Fruit fly (Drosophila melanogaster) S2 (cell line): ENCODE results near the gene CG32573.
A peak's percentile ranks its signal among the peaks of the same experiment; 100 is the strongest.

ENCODE experiments used
- CG8478 ChIP-seq: fragments of >200 bp; optimal IDR thresholded peaks from 2 replicates; lab custom pipeline; 2018
- CTCF ChIP-seq, 2 experiments: fragments of >200 bp; optimal IDR thresholded peaks; 2 replicates each; lab custom pipeline; 2018

The CG32573 gene

DNA sequence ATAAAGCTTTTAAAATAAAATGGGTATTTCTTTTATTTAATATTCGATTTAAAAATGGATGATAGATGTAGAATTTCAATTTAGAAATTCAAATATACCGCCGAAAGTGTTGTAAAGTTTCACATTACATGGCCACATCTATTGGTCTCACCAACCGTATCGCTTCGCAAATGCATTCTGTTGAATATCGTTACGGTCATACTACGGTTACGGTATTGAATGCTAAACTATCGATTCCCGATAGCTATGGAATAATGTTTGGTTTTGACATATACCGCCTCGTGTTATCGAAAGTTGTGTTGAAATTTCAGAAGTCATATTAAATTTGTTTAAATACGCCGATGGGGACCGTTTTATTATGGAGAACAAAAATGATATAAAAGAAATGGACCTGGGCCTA, at the start of gene CG32573, which contains the start of gene CG42512:
Gene CG32573 (plus strand): TSS at position 279 of the 400 bp plus-strand sequence.
Gene CG42512 (plus strand): TSS at position 279 of the 400 bp plus-strand sequence.
- TF ChIP-seq CG8478 = no peak
- no peak for TF ChIP-seq CTCF (optimal IDR thresholded peaks at IDR 0.05; lab: Kevin White, UChicago)

DNA sequence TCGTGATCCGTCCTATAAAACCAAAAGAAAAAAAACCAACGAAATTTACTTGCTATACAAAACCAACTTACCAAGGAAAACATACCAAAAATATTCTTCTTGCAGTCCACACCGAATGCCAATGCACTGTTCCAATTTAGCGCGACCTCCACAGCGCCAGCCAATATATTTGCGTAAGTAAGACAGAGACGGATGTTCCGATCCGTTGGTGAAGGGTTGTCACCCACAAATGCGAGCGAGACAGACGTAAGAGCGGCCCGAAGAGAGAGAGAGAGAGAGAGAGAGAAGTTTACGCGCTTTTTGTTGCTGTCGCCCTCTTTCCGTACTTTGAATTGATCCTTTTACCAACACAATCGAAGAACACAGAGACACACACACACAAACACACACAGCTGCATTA, 43.3 kb upstream of the CG32573 start:
- no peak for TF ChIP-seq CTCF (optimal IDR thresholded peaks at IDR 0.05; lab: Kevin White, UChicago)
- TF ChIP-seq CG8478 = no peak

DNA sequence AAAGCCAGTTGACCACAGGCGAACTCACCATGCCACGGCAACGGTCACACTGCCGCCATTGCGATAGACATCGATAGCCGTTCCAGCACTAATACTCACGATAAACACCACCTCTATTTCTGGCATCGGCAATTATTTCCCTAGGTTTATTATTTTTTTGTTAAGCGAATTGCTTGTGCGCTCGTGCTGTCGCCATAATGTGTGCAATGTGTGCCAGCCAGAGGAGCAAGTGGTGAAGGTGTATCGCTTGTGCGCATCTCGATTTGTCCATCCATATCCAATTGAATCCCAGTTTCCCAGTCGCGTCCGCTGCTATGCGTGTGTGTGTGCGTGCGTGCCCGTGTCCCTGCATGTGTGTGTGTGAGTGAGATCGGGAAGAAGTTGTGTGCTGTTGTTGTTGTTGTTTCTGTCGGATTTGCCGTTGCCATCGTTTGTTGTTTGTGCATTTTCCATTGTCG, 40.5 kb upstream of the CG32573 start, which contains the start of gene mbt:
Gene mbt (plus strand): TSS at position 85 of the 458 bp plus-strand sequence.
- TF ChIP-seq CG8478 (no peak), CTCF (optimal IDR thresholded peaks at IDR 0.05; lab: Kevin White, UChicago) (peak; percentile 9 to 31)

DNA sequence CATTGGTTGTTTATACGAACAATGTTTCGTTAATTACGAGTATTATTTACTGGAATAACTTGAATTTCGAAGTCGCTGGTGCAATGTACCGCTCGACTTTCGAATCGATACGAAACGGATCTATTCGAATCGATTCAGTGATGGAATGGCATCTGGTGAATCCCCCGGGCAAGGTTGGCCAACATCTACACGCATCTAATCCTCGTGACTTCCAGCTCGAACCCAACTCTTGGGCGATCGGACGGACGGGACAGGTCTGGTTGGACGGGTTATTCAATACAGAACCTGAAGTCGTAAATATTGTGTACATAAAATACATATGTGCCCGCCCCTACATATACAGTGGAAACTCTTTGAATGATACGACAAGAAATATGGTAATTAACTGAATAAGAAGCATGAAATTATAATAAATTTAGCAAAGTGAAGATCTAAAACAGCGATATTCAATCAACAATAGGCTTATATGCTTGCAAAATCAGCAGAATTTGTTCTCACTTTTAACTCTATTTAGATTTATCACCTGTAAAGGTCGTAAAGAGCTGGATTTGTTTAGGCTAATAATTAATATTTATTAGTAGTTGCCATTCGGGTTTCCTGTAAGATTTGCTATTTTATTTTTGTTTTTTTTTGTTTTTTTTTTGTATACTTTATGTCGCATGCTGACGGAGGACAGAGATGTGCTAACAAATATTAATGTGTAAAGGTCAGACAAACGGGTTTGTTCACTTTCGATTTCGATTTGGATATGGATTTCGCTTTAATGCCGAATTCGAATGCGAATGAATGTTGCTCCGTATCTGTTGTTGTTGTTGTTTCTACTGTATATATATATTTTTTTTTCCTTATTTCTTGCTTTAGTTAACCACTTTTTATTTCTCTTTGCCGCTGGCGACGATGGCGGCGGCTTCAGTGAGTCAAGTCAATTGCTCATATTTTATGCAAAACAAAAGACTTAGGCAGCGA, 34.1 kb upstream of the CG32573 start:
- TF ChIP-seq CTCF (optimal IDR thresholded peaks at IDR 0.05; lab: Kevin White, UChicago) = no peak
- no peak for TF ChIP-seq CG8478

DNA sequence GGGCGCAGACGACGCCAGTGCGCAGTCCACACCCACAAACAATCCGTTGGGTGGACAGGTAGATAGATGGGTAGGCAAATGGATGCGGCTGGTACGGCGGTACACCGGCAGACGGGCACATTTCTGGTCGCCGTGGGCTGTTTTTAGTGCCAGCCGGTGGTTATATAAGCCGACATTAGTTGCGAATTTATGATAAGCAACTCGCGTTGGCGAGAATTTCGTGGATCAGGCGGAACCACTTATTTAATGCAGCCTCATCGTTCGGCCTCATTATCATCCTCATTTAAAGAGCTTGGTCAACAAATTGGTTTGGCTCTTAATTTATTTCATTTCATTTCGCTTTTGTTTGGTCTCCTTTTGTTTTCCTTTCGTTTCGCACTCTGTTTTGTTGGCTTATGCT, 32.5 kb upstream of the CG32573 start:
- TF ChIP-seq CG8478 (no peak), CTCF (optimal IDR thresholded peaks at IDR 0.05; lab: Kevin White, UChicago) (no peak)

DNA sequence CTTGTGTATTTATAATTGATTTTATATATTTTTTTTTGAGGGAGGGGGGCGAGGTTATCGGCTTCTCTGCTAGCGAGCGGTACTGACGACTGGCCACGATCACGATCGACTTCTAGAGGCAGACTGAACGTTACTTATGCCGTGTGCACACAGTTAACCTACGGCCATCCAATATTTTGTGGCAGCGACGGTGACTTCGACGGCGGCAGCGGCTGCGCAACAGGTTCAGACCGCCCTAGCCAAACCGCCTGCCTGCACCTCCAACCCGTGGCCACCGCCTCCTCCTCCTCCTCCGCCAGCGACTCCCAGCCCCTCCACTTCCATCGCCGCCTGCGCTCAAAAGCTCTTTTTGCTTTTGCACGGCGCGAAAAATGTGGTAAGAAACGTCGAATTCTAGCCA, 29.7 kb upstream of the CG32573 start, which contains the start of gene CG9782:
Gene CG9782 (minus strand): TSS at position 128 of the 400 bp plus-strand sequence.
- TF ChIP-seq CTCF (optimal IDR thresholded peaks at IDR 0.05; lab: Kevin White, UChicago) (no peak), CG8478 (no peak)

DNA sequence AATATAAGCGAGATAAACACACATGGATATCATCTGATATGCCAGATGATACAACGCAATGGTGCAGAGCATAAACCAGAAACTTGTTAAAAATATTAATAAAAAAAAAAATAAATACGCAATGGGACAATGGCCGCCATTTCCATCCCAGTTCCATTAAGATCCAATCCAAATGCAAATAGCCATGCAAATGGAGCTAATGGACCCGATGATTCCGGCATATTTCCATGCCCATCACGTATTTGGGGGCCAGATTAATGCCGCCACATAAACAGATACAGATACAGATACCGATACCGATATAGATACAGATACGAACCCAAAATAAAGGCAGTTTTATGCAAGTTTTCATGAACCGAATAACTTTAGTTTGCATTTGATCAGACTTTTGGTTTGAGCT, 27.7 kb upstream of the CG32573 start:
- no peak for TF ChIP-seq CTCF (optimal IDR thresholded peaks at IDR 0.05; lab: Kevin White, UChicago)
- TF ChIP-seq CG8478 = no peak

DNA sequence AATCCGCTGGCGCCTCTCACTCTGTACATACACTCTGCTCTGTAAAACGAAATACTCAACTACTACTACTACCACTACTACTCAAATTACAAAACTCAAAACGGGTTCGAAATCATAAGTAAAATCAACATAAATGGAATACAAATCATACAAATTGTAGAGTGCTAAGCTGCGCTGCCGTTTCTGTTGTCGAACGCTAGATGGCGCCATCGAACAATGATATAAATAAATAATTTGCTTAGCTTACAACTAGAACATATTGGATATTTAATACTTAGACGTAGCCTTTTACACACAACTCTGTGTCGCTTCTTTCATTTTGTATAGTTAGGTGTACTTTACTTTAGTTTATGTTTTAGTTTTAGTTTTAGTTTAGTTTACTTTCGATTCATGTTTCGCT, 26.7 kb upstream of the CG32573 start:
- TF ChIP-seq CTCF (optimal IDR thresholded peaks at IDR 0.05; lab: Kevin White, UChicago) (peak; percentile 66 to 73), CG8478 (no peak)

DNA sequence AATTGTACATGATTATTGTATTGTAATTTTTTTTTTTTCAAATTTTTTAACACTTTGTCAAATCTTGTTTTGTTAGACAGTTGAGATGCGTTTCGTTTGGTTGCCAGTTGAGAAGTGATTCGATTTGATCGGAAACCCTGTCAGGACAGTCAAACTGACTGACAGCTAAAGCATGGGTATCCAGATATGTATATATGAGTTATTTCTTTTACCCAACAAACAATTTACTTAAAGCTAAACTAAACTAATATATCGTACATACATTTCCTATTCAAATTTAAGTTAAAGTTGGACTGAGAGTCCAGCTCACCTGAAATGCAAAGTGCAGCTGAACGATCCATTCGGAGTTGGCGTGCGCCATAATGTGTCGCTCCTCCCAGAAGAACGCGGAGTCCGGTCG, 19.0 kb upstream of the CG32573 start, which contains the start of gene CG9777:
Gene CG9777 (minus strand): TSS at position 101 of the 400 bp plus-strand sequence.
- no peak for TF ChIP-seq CTCF (optimal IDR thresholded peaks at IDR 0.05; lab: Kevin White, UChicago)
- no peak for TF ChIP-seq CG8478

DNA sequence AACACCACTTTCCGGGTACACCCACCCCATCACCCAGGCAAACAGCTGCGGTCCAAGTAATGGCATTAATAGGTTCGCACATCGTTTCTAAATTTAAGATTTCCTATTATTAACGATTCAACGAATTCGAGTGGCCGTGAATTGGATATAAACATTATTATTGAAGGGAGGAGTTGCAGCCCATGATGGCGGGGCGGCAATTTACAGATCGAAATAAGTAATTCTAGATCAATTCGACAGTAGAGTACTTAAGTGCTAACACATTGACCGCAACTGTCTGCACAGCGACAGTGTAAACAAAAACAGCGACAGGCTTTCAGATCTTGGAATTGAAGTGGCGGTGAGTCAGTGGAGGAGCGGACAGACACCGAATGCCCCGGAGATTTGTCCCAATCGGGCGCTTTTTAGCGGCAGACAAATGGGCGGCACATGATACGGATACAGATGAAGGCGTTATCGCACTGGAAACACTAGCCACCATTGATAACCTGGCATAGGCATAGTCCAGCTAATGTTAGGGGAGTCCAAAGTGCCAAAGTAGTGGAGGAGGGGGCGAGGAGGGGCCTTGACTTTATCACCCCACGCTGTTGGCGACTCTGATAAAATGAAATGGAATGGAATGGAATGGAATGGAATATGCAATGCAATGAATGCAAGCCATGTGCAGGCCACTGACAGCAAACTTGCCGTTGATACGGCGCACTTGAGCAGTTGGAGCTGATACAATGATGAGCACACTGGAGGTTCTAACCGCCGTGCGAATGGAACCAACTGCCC, 17.8 kb upstream of the CG32573 start:
- TF ChIP-seq CTCF (optimal IDR thresholded peaks at IDR 0.05; lab: Kevin White, UChicago) (no peak), CG8478 (no peak)

DNA sequence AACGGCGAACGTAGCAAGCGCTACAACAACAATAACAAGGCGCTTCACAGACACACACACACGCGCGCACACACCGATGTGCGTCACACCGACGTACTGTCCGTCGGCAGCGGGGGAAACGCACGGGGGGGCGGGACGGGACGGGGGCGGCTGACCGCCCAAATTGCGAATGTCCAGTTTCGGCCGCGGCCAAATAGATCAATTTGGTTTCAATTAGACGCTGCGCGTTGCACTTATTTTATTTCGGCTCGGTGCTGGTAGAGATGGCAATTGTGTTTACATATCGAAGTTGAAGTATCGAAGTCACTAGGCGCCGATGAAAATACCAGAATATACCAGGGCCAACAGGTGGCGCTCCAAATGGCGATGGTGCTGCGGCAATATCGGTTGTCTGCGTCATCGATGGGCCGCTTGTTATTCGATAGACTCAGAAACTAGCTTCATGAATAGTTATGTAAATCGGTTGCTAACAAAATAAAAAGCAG, 14.0 kb upstream of the CG32573 start, which contains the start of gene Rok:
Gene Rok (minus strand): TSS at position 309 of the 485 bp plus-strand sequence.
- TF ChIP-seq CG8478 (no peak), CTCF (optimal IDR thresholded peaks at IDR 0.05; lab: Kevin White, UChicago) (peak; percentile 91 to 94)

DNA sequence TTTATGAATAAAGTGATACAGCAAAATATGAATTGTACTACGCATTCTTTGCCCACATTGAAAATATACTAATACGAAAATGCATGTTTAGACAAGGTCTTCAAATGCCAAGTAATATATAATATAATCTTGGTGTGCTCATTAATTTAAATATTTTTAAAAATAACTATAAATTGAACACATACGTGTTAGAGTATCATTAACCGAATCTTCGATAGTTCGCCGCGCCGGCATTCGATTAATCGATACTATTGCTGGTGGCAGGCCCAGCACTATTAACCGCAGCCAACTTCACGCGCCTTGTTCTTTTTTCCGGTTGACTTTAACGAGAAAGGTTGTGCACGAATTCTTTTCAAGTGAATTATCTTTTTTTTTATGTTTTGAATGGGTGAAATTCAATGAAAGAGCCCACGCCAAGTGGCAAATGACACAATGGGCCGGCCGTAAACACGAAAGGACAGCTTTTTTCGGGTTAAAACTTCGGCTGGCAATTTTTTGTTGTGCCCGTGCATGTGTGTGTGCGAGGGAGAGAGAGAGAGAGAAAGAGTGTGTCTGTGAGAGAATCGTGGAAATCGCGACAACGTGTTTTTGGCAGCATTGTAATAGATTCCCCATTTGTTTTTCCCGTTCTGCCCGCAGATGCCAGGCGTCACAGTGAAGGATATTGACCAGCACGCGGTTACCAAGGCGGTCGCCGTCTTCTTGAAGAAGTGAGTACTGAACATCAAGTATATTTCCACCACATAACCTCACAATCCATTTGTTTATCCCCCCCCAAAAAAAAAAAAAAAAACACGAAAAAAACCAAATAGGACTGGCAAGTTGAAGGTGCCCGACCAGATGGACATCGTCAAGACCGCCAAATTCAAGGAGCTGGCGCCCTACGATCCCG, 13.3 kb upstream of the CG32573 start, which contains the start of gene RpS19a:
Gene RpS19a (plus strand): TSS at position 301 of the 892 bp plus-strand sequence.
- no peak for TF ChIP-seq CTCF (optimal IDR thresholded peaks at IDR 0.05; lab: Kevin White, UChicago)
- no peak for TF ChIP-seq CG8478

DNA sequence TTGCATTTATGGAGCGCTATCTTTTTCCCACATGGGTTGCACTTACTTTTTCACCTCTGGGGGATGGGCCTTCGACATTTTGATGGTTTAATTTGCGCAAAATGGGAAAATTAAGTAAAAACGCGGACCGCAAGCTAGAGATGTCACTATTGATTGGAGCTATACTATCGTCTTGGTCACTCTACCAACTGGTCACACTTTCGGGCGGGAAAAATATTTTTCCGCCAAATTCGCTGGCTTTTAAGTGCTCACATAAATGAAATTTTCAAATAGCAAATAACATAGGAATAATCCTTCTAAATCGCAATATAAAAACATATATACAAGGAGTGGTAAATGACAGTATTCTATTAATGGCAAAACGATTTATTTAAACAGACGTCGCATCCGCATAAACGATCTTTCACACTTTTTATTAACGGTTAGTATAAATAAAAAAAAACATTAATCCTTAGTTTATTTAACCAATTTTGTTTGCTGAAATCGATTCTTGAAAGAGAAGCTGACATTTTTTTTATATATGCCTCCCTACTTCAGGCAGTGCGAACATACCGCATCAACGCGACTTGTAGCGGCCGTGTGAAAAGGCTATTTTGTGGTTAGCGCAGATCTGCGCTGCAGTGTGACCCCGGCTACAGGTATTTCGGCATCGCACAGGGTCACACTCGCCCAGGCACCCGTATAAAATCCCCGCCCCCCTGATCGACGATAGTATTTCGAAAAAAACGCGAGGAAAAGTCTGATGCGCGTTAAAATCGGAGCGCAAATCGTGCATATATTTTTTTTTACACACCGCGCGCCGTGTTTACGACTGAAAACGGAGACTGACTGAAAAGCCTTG, 10.7 kb upstream of the CG32573 start, which contains the start of the genes SNRPG and mthl1:
Gene SNRPG (minus strand): TSS at position 160 of the 841 bp plus-strand sequence.
Gene mthl1 (plus strand): TSS at position 709 of the 841 bp plus-strand sequence.
- TF ChIP-seq CTCF (optimal IDR thresholded peaks at IDR 0.05; lab: Kevin White, UChicago) (no peak), CG8478 (no peak)
